Fruit fly (Drosophila melanogaster): ENCODE data around the gene Sgs7.

The Sgs7 gene

DNA sequence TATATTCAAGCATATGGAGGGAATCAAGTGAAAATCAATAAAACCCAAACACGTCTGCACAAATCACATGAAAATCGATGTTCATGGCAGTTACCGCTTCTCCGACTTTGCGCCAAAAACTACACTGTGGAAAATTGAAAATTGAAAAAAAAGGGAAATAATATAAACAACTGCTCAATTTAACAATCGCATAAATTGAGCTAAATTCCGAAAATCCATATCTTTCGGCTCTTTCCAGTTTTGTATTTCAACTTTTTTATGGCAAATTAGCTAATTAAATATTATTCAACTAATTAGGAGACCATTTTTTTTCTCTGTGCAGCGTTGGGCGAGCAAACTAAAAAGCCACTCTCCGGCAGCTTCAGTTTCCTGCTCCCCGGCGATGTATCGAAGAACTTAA is 25.2 kb upstream of the Sgs7 start (continued):
- TF ChIP-seq dysf (GFP tag; IDR thresholded peaks at IDR 0.05) (peak; percentile 27; the same call in 1 of the 3 replicates), wek (GFP tag; optimal IDR thresholded peaks at IDR 0.05) (no peak), ewg (GFP tag; optimal IDR thresholded peaks at IDR 0.05) (no peak), Fer2 (tag; optimal IDR thresholded peaks at IDR 0.05) (no peak), aop (GFP tag; IDR thresholded peaks at IDR 0.05) (no peak), toy (GFP tag; IDR thresholded peaks at IDR 0.05) (no peak), Doc2 (GFP tag; IDR thresholded peaks at IDR 0.05) (no peak), CG9932 (GFP tag; IDR thresholded peaks at IDR 0.05) (no peak), CG4820 (GFP tag; optimal IDR thresholded peaks at IDR 0.05) (peak; percentile 42), CG34376 (GFP tag; optimal IDR thresholded peaks at IDR 0.05) (no peak), NFAT (GFP tag; IDR thresholded peaks at IDR 0.05) (no peak), rib (GFP tag; IDR thresholded peaks at IDR 0.05) (no peak), Dek (tag; optimal IDR thresholded peaks at IDR 0.05) (no peak), CG17829 (tag; optimal IDR thresholded peaks at IDR 0.05) (peak; percentile 33), Max (GFP tag; optimal IDR thresholded peaks at IDR 0.05) (no peak), abd-A (tag; optimal IDR thresholded peaks at IDR 0.05) (no peak), CG11398 (GFP tag; optimal IDR thresholded peaks at IDR 0.05) (no peak), CG4282 (GFP tag; optimal IDR thresholded peaks at IDR 0.05) (no peak), Hmx (GFP tag; optimal IDR thresholded peaks at IDR 0.05) (no peak), tna (GFP tag; IDR thresholded peaks at IDR 0.05; ENCODE audit: partially characterized antibody) (no peak), CG4328 (GFP tag; optimal IDR thresholded peaks at IDR 0.05) (no peak), Stat92E (GFP tag; optimal IDR thresholded peaks at IDR 0.05) (no peak), HLH3B (GFP tag; IDR thresholded peaks at IDR 0.05) (no peak), CG6175 (GFP tag; IDR thresholded peaks at IDR 0.05) (no peak), CG2199 (GFP tag; IDR thresholded peaks at IDR 0.05) (no peak), CG12744 (GFP tag; optimal IDR thresholded peaks at IDR 0.05) (no peak), dpn (GFP tag; optimal IDR thresholded peaks at IDR 0.05) (peak in 1 of 2 experiments; percentile 10), CG16815 (GFP tag; optimal IDR thresholded peaks at IDR 0.05) (no peak), mld (GFP tag; IDR thresholded peaks at IDR 0.05; ENCODE audit: partially characterized antibody) (no peak), CG31365 (tag; optimal IDR thresholded peaks at IDR 0.05) (no peak), CG15073 (GFP tag; optimal IDR thresholded peaks at IDR 0.05) (no peak), CG18476 (GFP tag; optimal IDR thresholded peaks at IDR 0.05) (no peak), BtbVII (GFP tag; optimal IDR thresholded peaks at IDR 0.05) (peak; percentile 4), CG4854 (GFP tag; optimal IDR thresholded peaks at IDR 0.05) (no peak), chn (GFP tag; optimal IDR thresholded peaks at IDR 0.05) (no peak), Ada2b (GFP tag; IDR thresholded peaks at IDR 0.05) (0 out of 2 replicates have a peak, but pooled peaks have one; percentile 15), CG5953 (GFP tag; IDR thresholded peaks at IDR 0.05) (no peak), tx (GFP tag; optimal IDR thresholded peaks at IDR 0.05) (no peak), CG14014 (GFP tag; IDR thresholded peaks at IDR 0.05) (no peak), CG15696 (tag; optimal IDR thresholded peaks at IDR 0.05) (no peak), sisA (GFP tag; IDR thresholded peaks at IDR 0.05) (no peak), CG17612 (GFP tag; IDR thresholded peaks at IDR 0.05) (no peak), CG3726 (GFP tag; IDR thresholded peaks at IDR 0.05) (no peak), MESR4 (GFP tag; optimal IDR thresholded peaks at IDR 0.05) (no peak), MTF-1 (GFP tag; optimal IDR thresholded peaks at IDR 0.05; ENCODE audit: borderline replicate concordance) (no peak), Hr3 (GFP tag; optimal IDR thresholded peaks at IDR 0.05) (no peak), TFAM (GFP tag; optimal IDR thresholded peaks at IDR 0.05) (no peak), NfI (GFP tag; optimal IDR thresholded peaks at IDR 0.05) (no peak), C15 (GFP tag; IDR thresholded peaks at IDR 0.05) (no peak), dimm (GFP tag; IDR thresholded peaks at IDR 0.05) (no peak), CG17912 (GFP tag; optimal IDR thresholded peaks at IDR 0.05) (no peak), CG8944 (GFP tag; optimal IDR thresholded peaks at IDR 0.05) (no peak)
